Worm (Caenorhabditis elegans): ENCODE data around the gene ufd-2.

The ufd-2 gene

DNA sequence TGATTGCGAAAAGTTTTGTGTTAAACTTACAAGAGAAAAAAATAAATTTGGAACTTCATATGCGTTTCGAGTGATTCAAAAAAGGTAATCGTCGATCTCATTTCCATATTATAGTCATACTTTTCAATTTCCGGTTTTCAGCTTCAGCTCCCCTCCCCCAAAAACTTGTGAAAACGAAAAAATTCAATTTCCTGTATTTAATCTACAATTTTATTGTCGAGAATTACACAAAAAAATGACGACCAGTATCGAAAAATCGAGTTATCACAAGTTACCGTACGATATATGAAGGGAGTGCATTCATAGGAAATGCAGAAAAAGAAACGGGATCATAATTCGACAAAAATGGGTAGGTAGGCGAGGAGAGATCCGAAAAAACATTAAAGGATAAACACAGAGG, 49.5 kb downstream of the ufd-2 start, which contains the start of gene lron-4:
lron-4 (minus strand) TSS at position 101 of the 400 bp plus-strand sequence.
- no peak for TF ChIP-seq nhr-11 (tag; optimal IDR thresholded peaks at IDR 0.05)

All from whole organism, L2 larva.